Worm (Caenorhabditis elegans) whole organism, young adult: Measurements from ENCODE around the gene nhr-18.

Experiments
- B0019.2 ChIP-seq: fragments of 200-800 bp; sonication (Bioruptor generic); conservative IDR thresholded peaks from 2 replicates; pipeline ENCODE4 v1.3.6; 2022; ENCODE audit warnings: missing genetic modification reagents, missing genetic modification characterization, missing compliant biosample characterization
- K12H6.12 ChIP-seq: fragments of 200-800 bp; sonication (Bioruptor generic); optimal IDR thresholded peaks from 2 replicates; lab custom pipeline; 2018; ENCODE audit warnings: mild to moderate bottlenecking, missing genetic modification characterization, missing compliant biosample characterization
- Y53G8AR.9 ChIP-seq: fragments of 200-800 bp; sonication (Bioruptor generic); conservative IDR thresholded peaks from 2 replicates; pipeline ENCODE4 v1.3.6; 2022; ENCODE audit warnings: missing genetic modification reagents, missing genetic modification characterization, missing compliant biosample characterization
- ama-1 ChIP-seq, 3 experiments: fragments of 150-350 bp in 1 of 3; sonication (generic microtip) in 2 of 3; optimal IDR thresholded peaks; 2 replicates each; lab custom pipeline; 2014 to 2018; ENCODE audit warnings: missing biosample characterization in 2 of 3, missing genetic modification characterization in 2 of 3, missing genetic modification reagents in 2 of 3
- attf-5 ChIP-seq: fragments of 200-800 bp; sonication (Bioruptor generic); optimal IDR thresholded peaks from 2 replicates; lab custom pipeline; 2018; ENCODE audit warnings: mild to moderate bottlenecking, missing genetic modification characterization, missing compliant biosample characterization
- ccch-3 ChIP-seq: fragments of 200-800 bp; sonication (Bioruptor generic); optimal IDR thresholded peaks from 2 replicates; lab custom pipeline; 2018; ENCODE audit warnings: mild to moderate bottlenecking, missing genetic modification characterization, missing compliant biosample characterization
- cebp-1 ChIP-seq, 2 experiments: fragments of 200-800 bp in 1 of 2; sonication (Bioruptor generic) in 1 of 2; sonication (generic microtip) in 1 of 2; IDR thresholded peaks in 1 of 2; optimal IDR thresholded peaks in 1 of 2; 2 replicates each; pipeline versions ENCODE4 v1.3.6 to Lab custom; 2017 to 2022; ENCODE audit warnings: missing compliant biosample characterization in 2 of 2, missing genetic modification characterization in 2 of 2, mild to moderate bottlenecking in 1 of 2, missing genetic modification reagents in 1 of 2, moderate library complexity in 1 of 2
- ceh-40 ChIP-seq: fragments of 200-800 bp; sonication (Bioruptor generic); IDR thresholded peaks from 2 replicates; pipeline ENCODE4 v1.3.6; 2022; ENCODE audit warnings: missing genetic modification characterization, missing compliant biosample characterization
- ceh-79 ChIP-seq: sonication (generic microtip); optimal IDR thresholded peaks from 2 replicates; lab custom pipeline; 2017; ENCODE audit warnings: mild to moderate bottlenecking, missing genetic modification characterization, missing compliant biosample characterization
- dox-1 ChIP-seq: fragments of 200-800 bp; sonication (Bioruptor generic); IDR thresholded peaks from 2 replicates; pipeline ENCODE4 v1.3.6; 2022; ENCODE audit warnings: missing genetic modification reagents, missing genetic modification characterization, missing compliant biosample characterization
- efl-1 ChIP-seq: fragments of 150-350 bp; optimal IDR thresholded peaks from 2 replicates; lab custom pipeline; 2014; ENCODE audit warnings: missing biosample characterization, missing genetic modification reagents, missing genetic modification characterization
- egl-44 ChIP-seq: fragments of 200-800 bp; sonication (Bioruptor generic); IDR thresholded peaks from 2 replicates; pipeline ENCODE4 v1.3.6; 2022; ENCODE audit warnings: missing genetic modification reagents, missing genetic modification characterization, missing compliant biosample characterization
- ekl-4 ChIP-seq: fragments of 200-800 bp; sonication (Bioruptor generic); IDR thresholded peaks from 2 replicates; pipeline ENCODE4 v1.3.6; 2022; ENCODE audit warnings: missing genetic modification reagents, missing genetic modification characterization, missing compliant biosample characterization
- hmg-1.2 ChIP-seq: fragments of 200-800 bp; sonication (Bioruptor generic); IDR thresholded peaks from 2 replicates; pipeline ENCODE4 v1.3.6; 2022; ENCODE audit warnings: missing genetic modification reagents, missing genetic modification characterization, missing compliant biosample characterization
- hmg-20 ChIP-seq: fragments of 200-800 bp; sonication (Bioruptor generic); IDR thresholded peaks from 2 replicates; pipeline ENCODE4 v1.3.6; 2022; ENCODE audit warnings: missing genetic modification reagents, missing genetic modification characterization, missing compliant biosample characterization
- hsf-1 ChIP-seq: fragments of 200-800 bp; sonication (Bioruptor generic); IDR thresholded peaks from 2 replicates; pipeline ENCODE4 v1.3.6; 2022; ENCODE audit warnings: missing genetic modification reagents, missing genetic modification characterization, missing compliant biosample characterization
- lag-1 ChIP-seq: fragments of 200-800 bp; sonication (Bioruptor generic); IDR thresholded peaks from 2 replicates; pipeline ENCODE4 v1.3.6; 2022; ENCODE audit warnings: missing genetic modification reagents, missing genetic modification characterization, missing compliant biosample characterization
- let-607 ChIP-seq, 2 experiments: fragments of 200-800 bp in 1 of 2; sonication (Bioruptor generic) in 1 of 2; sonication (generic microtip) in 1 of 2; optimal IDR thresholded peaks; 2 replicates each; lab custom pipeline; 2016 to 2018; ENCODE audit warnings: mild to moderate bottlenecking in 2 of 2, missing compliant biosample characterization in 2 of 2, missing genetic modification characterization in 2 of 2, moderate library complexity in 2 of 2, missing genotype in 1 of 2
- lir-1 ChIP-seq: fragments of 200-800 bp; sonication (Bioruptor generic); conservative IDR thresholded peaks from 2 replicates; pipeline ENCODE4 v1.3.6; 2022; ENCODE audit warnings: missing genetic modification reagents, missing genetic modification characterization, missing compliant biosample characterization
- lsy-27 ChIP-seq: sonication (generic microtip); optimal IDR thresholded peaks from 2 replicates; lab custom pipeline; 2017; ENCODE audit warnings: missing genetic modification characterization, mild to moderate bottlenecking, missing compliant biosample characterization, antibody characterized with exemption, missing genotype, borderline replicate concordance; ENCODE audit not compliant: insufficient read depth
- mcd-1 ChIP-seq: fragments of 200-800 bp; sonication (Bioruptor generic); IDR thresholded peaks from 2 replicates; pipeline ENCODE4 v1.3.6; 2022; ENCODE audit warnings: missing genetic modification reagents, missing genetic modification characterization, missing compliant biosample characterization
- nhr-120 ChIP-seq: fragments of 200-800 bp; sonication (Bioruptor generic); IDR thresholded peaks from 2 replicates; pipeline ENCODE4 v1.3.6; 2022; ENCODE audit warnings: missing genetic modification characterization, missing compliant biosample characterization
- nhr-80 ChIP-seq: sonication (generic microtip); optimal IDR thresholded peaks from 2 replicates; lab custom pipeline; 2016; ENCODE audit warnings: missing genetic modification characterization, missing compliant biosample characterization
- pbrm-1 ChIP-seq: fragments of 200-800 bp; sonication (Bioruptor generic); IDR thresholded peaks from 2 replicates; pipeline ENCODE4 v1.3.6; 2022; ENCODE audit warnings: missing genetic modification reagents, missing genetic modification characterization, missing compliant biosample characterization
- rcor-1 ChIP-seq: fragments of 200-800 bp; sonication (Bioruptor generic); IDR thresholded peaks from 2 replicates; pipeline ENCODE4 v1.3.6; 2022; ENCODE audit warnings: missing genetic modification reagents, missing genetic modification characterization, missing compliant biosample characterization
- snpc-1.1 ChIP-seq: sonication (generic microtip); optimal IDR thresholded peaks from 2 replicates; lab custom pipeline; 2017; ENCODE audit warnings: missing genetic modification characterization, mild to moderate bottlenecking, missing compliant biosample characterization, antibody characterized with exemption, moderate library complexity, missing genotype, missing genetic modification reagents; ENCODE audit not compliant: insufficient read depth
- tbp1 ChIP-seq: fragments of 200-800 bp; sonication (Bioruptor generic); optimal IDR thresholded peaks from 2 replicates; lab custom pipeline; 2018; ENCODE audit warnings: mild to moderate bottlenecking, missing genetic modification characterization, missing compliant biosample characterization
- zfh-2 ChIP-seq: fragments of 200-800 bp; sonication (Bioruptor generic); conservative IDR thresholded peaks from 2 replicates; pipeline ENCODE4 v1.3.6; 2022; ENCODE audit warnings: missing genetic modification reagents, missing genetic modification characterization, missing compliant biosample characterization
- ztf-28 ChIP-seq: fragments of 200-800 bp; sonication (Bioruptor generic); IDR thresholded peaks from 2 replicates; pipeline ENCODE4 v1.3.6; 2022; ENCODE audit warnings: missing genetic modification reagents, missing genetic modification characterization, missing compliant biosample characterization

nhr-18 gene

ce11 chrV:2251774-2252173 lies 24.8 kb downstream of the nhr-18 start:
- TF ChIP-seq lag-1 (GFP tag; lab: Robert Waterston, UW): no peak
- TF ChIP-seq nhr-120 (GFP tag; lab: Robert Waterston, UW): no peak
- no peak for TF ChIP-seq snpc-1.1 (tag; lab: Kevin White, UChicago)
- peak; percentile 31 for TF ChIP-seq nhr-80 (tag; lab: Kevin White, UChicago)
- no peak for TF ChIP-seq hmg-20 (GFP tag; lab: Robert Waterston, UW)

- TF ChIP-seq cebp-1 (GFP tag; IDR thresholded peaks at IDR 0.05; lab: Robert Waterston, UW) (no peak), cebp-1 (tag; optimal IDR thresholded peaks at IDR 0.05; lab: Kevin White, UChicago) (peak; percentile 35), ztf-28 (GFP tag; lab: Robert Waterston, UW) (no peak), ama-1 (optimal IDR thresholded peaks at IDR 0.05; lab: Kevin White, UChicago) (no peak), ama-1 (GFP tag; optimal IDR thresholded peaks at IDR 0.05; lab: Kevin White, UChicago) (no peak), tbp1 (no peak), zfh-2 (GFP tag; lab: Robert Waterston, UW) (peak; percentile 68), ekl-4 (no peak)
Measured at ce11 chrV:2254553-2255124, 27.6 kb downstream of the nhr-18 start, which contains the start of gene str-253. Gene str-253, minus strand, starts transcription at chrV:2254603.

ce11 chrV:2255191-2255590 lies 28.2 kb downstream of the nhr-18 start, which contains the start of gene F41B5.1:
Gene F41B5.1, plus strand, starts transcription at chrV:2255533.
- 0 out of 2 replicates have a peak, but pooled peaks have one; percentile 10 for TF ChIP-seq mcd-1 (GFP tag; lab: Robert Waterston, UW)
- peak; percentile 85 for TF ChIP-seq hmg-1.2
- TF ChIP-seq, all 124 proteins: peak for 2; not testable (repeated sequence) for 122

ce11 chrV:2259750-2260149 lies 32.7 kb downstream of the nhr-18 start, which contains the start of gene nhr-182:
Gene nhr-182, minus strand, starts transcription at chrV:2259927.
- peak; percentile 76; the same call in 1 of the 2 replicates for TF ChIP-seq hmg-1.2
- TF ChIP-seq nhr-80 (tag; lab: Kevin White, UChicago): peak; percentile 14
- no peak for TF ChIP-seq dox-1 (GFP tag; lab: Robert Waterston, UW)
- peak; percentile 2 for TF ChIP-seq attf-5 (GFP tag; lab: Kevin White, UChicago)
- TF ChIP-seq cebp-1 (GFP tag; IDR thresholded peaks at IDR 0.05; lab: Robert Waterston, UW): no peak
- TF ChIP-seq cebp-1 (tag; optimal IDR thresholded peaks at IDR 0.05; lab: Kevin White, UChicago): peak; percentile 3

- TF ChIP-seq efl-1 (GFP tag; lab: Kevin White, UChicago) (no peak), lsy-27 (no peak), Y53G8AR.9 (GFP tag; lab: Robert Waterston, UW) (no peak), lir-1 (GFP tag; lab: Robert Waterston, UW) (no peak), rcor-1 (no peak), let-607 (tag; optimal IDR thresholded peaks at IDR 0.05; lab: Kevin White, UChicago) (no peak), pbrm-1 (GFP tag; lab: Robert Waterston, UW) (no peak), ama-1 (optimal IDR thresholded peaks at IDR 0.05; lab: Kevin White, UChicago) (no peak), ama-1 (GFP tag; optimal IDR thresholded peaks at IDR 0.05; lab: Kevin White, UChicago) (no peak), K12H6.12 (tag; lab: Kevin White, UChicago) (no peak), B0019.2 (GFP tag; lab: Robert Waterston, UW) (no peak), ccch-3 (GFP tag; lab: Kevin White, UChicago) (no peak), hsf-1 (GFP tag; lab: Robert Waterston, UW) (no peak), ceh-40 (GFP tag; lab: Robert Waterston, UW) (no peak), ceh-79 (tag; lab: Kevin White, UChicago) (no peak), egl-44 (no peak)
Measured at ce11 chrV:2260660-2261059, 33.7 kb downstream of the nhr-18 start, which contains the start of gene F41B5.12. Gene F41B5.12, plus strand, starts transcription at chrV:2260960.
